Fruit fly (Drosophila melanogaster): ENCODE data around the gene Npc2e.
A peak's percentile ranks its signal among the peaks of the same experiment; 100 is the strongest.

The Npc2e gene

dm6 chr3R:10024032-10024712 is 29.0 kb upstream of the Npc2e start (continued):
- TF ChIP-seq Mrtf (GFP tag; IDR thresholded peaks at IDR 0.05) (peak; percentile 46; the same call in 1 of the 3 replicates), CG15011 (GFP tag; optimal IDR thresholded peaks at IDR 0.05) (peak; percentile 16), CG7357 (GFP tag; IDR thresholded peaks at IDR 0.05) (no peak), Max (GFP tag; optimal IDR thresholded peaks at IDR 0.05) (no peak), CG3838 (GFP tag; optimal IDR thresholded peaks at IDR 0.05) (no peak), CG14667 (GFP tag; IDR thresholded peaks at IDR 0.05) (no peak), CG2120 (GFP tag; optimal IDR thresholded peaks at IDR 0.05) (peak; percentile 80), HHEX (GFP tag; optimal IDR thresholded peaks at IDR 0.05) (peak; percentile 50), emc (GFP tag; optimal IDR thresholded peaks at IDR 0.05) (no peak), CG9727 (GFP tag; optimal IDR thresholded peaks at IDR 0.05) (peak; percentile 42), CG6175 (GFP tag; IDR thresholded peaks at IDR 0.05) (0 out of 3 replicates have a peak, but pooled peaks have one; percentile 40), CG11504 (tag; optimal IDR thresholded peaks at IDR 0.05) (no peak), Nf-YA (GFP tag; IDR thresholded peaks at IDR 0.05) (no peak), CG3281 (GFP tag; optimal IDR thresholded peaks at IDR 0.05) (peak; percentile 48), CG12391 (tag; optimal IDR thresholded peaks at IDR 0.05) (no peak), CG6813 (GFP tag; optimal IDR thresholded peaks at IDR 0.05) (no peak), twi (tag; optimal IDR thresholded peaks at IDR 0.05) (no peak), CG10959 (GFP tag; IDR thresholded peaks at IDR 0.05) (no peak; the same call in 1 of the 2 replicates), Fer1 (GFP tag; optimal IDR thresholded peaks at IDR 0.05) (no peak), CG12744 (GFP tag; optimal IDR thresholded peaks at IDR 0.05) (no peak), nom (GFP tag; optimal IDR thresholded peaks at IDR 0.05) (no peak), Side (GFP tag; optimal IDR thresholded peaks at IDR 0.05) (peak; percentile 54), pum (GFP tag; optimal IDR thresholded peaks at IDR 0.05) (peak; percentile 5), ssp (GFP tag; IDR thresholded peaks at IDR 0.05) (no peak), CG2129 (GFP tag; IDR thresholded peaks at IDR 0.05; ENCODE audit: partially characterized antibody) (no peak), ftz-f1 (GFP tag; optimal IDR thresholded peaks at IDR 0.05) (no peak), slou (GFP tag; optimal IDR thresholded peaks at IDR 0.05) (no peak), CG13624 (GFP tag; optimal IDR thresholded peaks at IDR 0.05) (peak; percentile 36), CG6791 (GFP tag; IDR thresholded peaks at IDR 0.05; ENCODE audit: partially characterized antibody) (no peak), gsb-n (tag; optimal IDR thresholded peaks at IDR 0.05) (no peak), CG10462 (GFP tag; optimal IDR thresholded peaks at IDR 0.05) (no peak), Dll (GFP tag; IDR thresholded peaks at IDR 0.05; ENCODE audit: partially characterized antibody) (no peak), zf30C (GFP tag; optimal IDR thresholded peaks at IDR 0.05) (peak; percentile 51), CG17359 (tag; optimal IDR thresholded peaks at IDR 0.05) (no peak), cas (GFP tag; IDR thresholded peaks at IDR 0.05) (no peak), chn (GFP tag; optimal IDR thresholded peaks at IDR 0.05) (no peak), CG33213 (GFP tag; optimal IDR thresholded peaks at IDR 0.05) (no peak), wdn (GFP tag; IDR thresholded peaks at IDR 0.05) (0 out of 2 replicates have a peak, but pooled peaks have one; percentile 32), chm (GFP tag; IDR thresholded peaks at IDR 0.05) (no peak), fd64A (GFP tag; optimal IDR thresholded peaks at IDR 0.05) (no peak), danr (GFP tag; IDR thresholded peaks at IDR 0.05) (no peak), peb (GFP tag; IDR thresholded peaks at IDR 0.05) (no peak), ewg (GFP tag; optimal IDR thresholded peaks at IDR 0.05) (no peak), yki (optimal IDR thresholded peaks at IDR 0.05) (no peak), CG10366 (GFP tag; IDR thresholded peaks at IDR 0.05) (0 out of 2 replicates have a peak, but pooled peaks have one; percentile 10), CG10979 (tag; optimal IDR thresholded peaks at IDR 0.05) (no peak), CG1792 (GFP tag; optimal IDR thresholded peaks at IDR 0.05) (peak; percentile 20), Lhr (GFP tag; optimal IDR thresholded peaks at IDR 0.05) (no peak), hbn (GFP tag; IDR thresholded peaks at IDR 0.05; ENCODE audit: partially characterized antibody) (no peak), Dp (GFP tag; optimal IDR thresholded peaks at IDR 0.05) (no peak)
